Worm (Caenorhabditis elegans): ENCODE results near the gene tsp-5.

ce11 chrIV:13574733-13575132 is 16.8 kb downstream of the tsp-5 start, which contains the start of gene srd-10:
- TF ChIP-seq tbx-2 (tag; optimal IDR thresholded peaks at IDR 0.05) (no peak), nhr-76 (tag; optimal IDR thresholded peaks at IDR 0.05) (no peak), pha-4 (tag; optimal IDR thresholded peaks at IDR 0.05) (no peak), lin-39 (tag; optimal IDR thresholded peaks at IDR 0.05) (no peak), elt-2 (tag; optimal IDR thresholded peaks at IDR 0.05) (no peak), aly-2 (tag; optimal IDR thresholded peaks at IDR 0.05) (no peak), nhr-23 (tag; optimal IDR thresholded peaks at IDR 0.05) (no peak), snpc-4 (tag; optimal IDR thresholded peaks at IDR 0.05) (no peak), ceh-9 (tag; optimal IDR thresholded peaks at IDR 0.05) (no peak), egl-27 (tag; optimal IDR thresholded peaks at IDR 0.05) (no peak), zag-1 (tag; optimal IDR thresholded peaks at IDR 0.05) (no peak), unc-62 (GFP tag; optimal IDR thresholded peaks at IDR 0.05) (no peak), daf-12 (tag; optimal IDR thresholded peaks at IDR 0.05) (no peak)
